Fruit fly (Drosophila melanogaster) whole organism, prepupa: Measurements from ENCODE around the gene Met.

ENCODE experiments used
- Blimp-1 ChIP-seq: fragments of 200-800 bp; sonication (Bioruptor generic); optimal IDR thresholded peaks from 3 replicates; lab custom pipeline; 2017; ENCODE audit warnings: missing biosample characterization, missing genetic modification characterization, mild to moderate bottlenecking, moderate library complexity, missing genetic modification reagents
- CG10669 ChIP-seq: fragments of 200-800 bp; sonication (Bioruptor generic); optimal IDR thresholded peaks from 3 replicates; lab custom pipeline; 2018; ENCODE audit warnings: missing biosample characterization, mild to moderate bottlenecking, missing genetic modification characterization, moderate library complexity
- CG11762 ChIP-seq: fragments of 200-800 bp; sonication (Bioruptor generic); optimal IDR thresholded peaks from 3 replicates; lab custom pipeline; 2016; ENCODE audit warnings: missing biosample characterization, missing genetic modification characterization; ENCODE audit not compliant: insufficient read depth
- CG11902 ChIP-seq: fragments of 200-800 bp; sonication (Bioruptor generic); optimal IDR thresholded peaks from 3 replicates; lab custom pipeline; 2016; ENCODE audit warnings: missing biosample characterization, missing genetic modification characterization
- CG15336 ChIP-seq: fragments of 200-800 bp; sonication (Bioruptor generic); IDR thresholded peaks from 2 replicates; pipeline ENCODE4 v1.3.6; 2022; ENCODE audit warnings: missing biosample characterization, missing genetic modification characterization
- CG1621 ChIP-seq: fragments of 200-800 bp; sonication (Bioruptor generic); optimal IDR thresholded peaks from 3 replicates; lab custom pipeline; 2018; ENCODE audit warnings: missing biosample characterization, mild to moderate bottlenecking, missing genetic modification characterization
- CG3032 ChIP-seq: fragments of 200-800 bp; optimal IDR thresholded peaks from 2 replicates; lab custom pipeline; 2019; ENCODE audit warnings: missing biosample characterization, mild to moderate bottlenecking, missing genetic modification characterization, moderate library complexity
- CG31627 ChIP-seq: fragments of 200-800 bp; sonication (Bioruptor generic); optimal IDR thresholded peaks from 3 replicates; lab custom pipeline; 2016; ENCODE audit warnings: missing biosample characterization, missing genetic modification characterization
- CG32006 ChIP-seq: fragments of 200-800 bp; sonication (Bioruptor generic); optimal IDR thresholded peaks from 3 replicates; lab custom pipeline; 2017; ENCODE audit warnings: missing biosample characterization, mild to moderate bottlenecking, missing genetic modification characterization
- CG3919 ChIP-seq: fragments of 200-800 bp; sonication (Bioruptor generic); optimal IDR thresholded peaks from 3 replicates; lab custom pipeline; 2016; ENCODE audit warnings: missing biosample characterization, missing genetic modification characterization
- CG6163 ChIP-seq: fragments of 200-800 bp; sonication (Bioruptor generic); IDR thresholded peaks from 3 replicates; pipeline ENCODE4 v1.3.6; 2022; ENCODE audit warnings: missing biosample characterization, missing genetic modification characterization
- CG6276 ChIP-seq: fragments of 200-800 bp; sonication (Bioruptor generic); optimal IDR thresholded peaks from 2 replicates; lab custom pipeline; 2017; ENCODE audit warnings: missing biosample characterization, mild to moderate bottlenecking, missing genetic modification characterization
- CG6792 ChIP-seq: fragments of 200-800 bp; sonication (Bioruptor generic); optimal IDR thresholded peaks from 3 replicates; lab custom pipeline; 2016; ENCODE audit warnings: missing biosample characterization, missing genetic modification characterization
- CG8319 ChIP-seq: fragments of 200-800 bp; sonication (Bioruptor generic); optimal IDR thresholded peaks from 3 replicates; lab custom pipeline; 2016; ENCODE audit warnings: missing biosample characterization, missing genetic modification characterization
- CG8632 ChIP-seq: fragments of 200-800 bp; sonication (Bioruptor generic); optimal IDR thresholded peaks from 3 replicates; lab custom pipeline; 2016; ENCODE audit warnings: missing biosample characterization, missing genetic modification characterization
- CG9139 ChIP-seq: fragments of 200-800 bp; sonication (Bioruptor generic); optimal IDR thresholded peaks from 3 replicates; lab custom pipeline; 2017; ENCODE audit warnings: missing biosample characterization, mild to moderate bottlenecking, missing genetic modification characterization
- Eip75B ChIP-seq: fragments of 200-800 bp; sonication (Bioruptor generic); optimal IDR thresholded peaks from 3 replicates; lab custom pipeline; 2016; ENCODE audit warnings: missing biosample characterization, missing genetic modification characterization
- Eip78C ChIP-seq: fragments of 200-800 bp; sonication (Bioruptor generic); peaks from one replicate; lab custom pipeline; 2016; ENCODE audit warnings: missing biosample characterization, missing genetic modification characterization
- Eip93F ChIP-seq: fragments of 200-800 bp; sonication (Bioruptor generic); optimal IDR thresholded peaks from 2 replicates; lab custom pipeline; 2016; ENCODE audit warnings: missing biosample characterization, mild to moderate bottlenecking, missing genetic modification characterization
- Ets21C ChIP-seq: fragments of 200-800 bp; sonication (Bioruptor generic); optimal IDR thresholded peaks from 3 replicates; lab custom pipeline; 2016; ENCODE audit warnings: missing biosample characterization, missing genetic modification characterization
- Ets96B ChIP-seq: fragments of 200-800 bp; optimal IDR thresholded peaks from 2 replicates; lab custom pipeline; 2019; ENCODE audit warnings: missing biosample characterization, mild to moderate bottlenecking, missing genetic modification characterization, moderate library complexity
- Gug ChIP-seq: fragments of 200-800 bp; sonication (Bioruptor generic); IDR thresholded peaks from 2 replicates; pipeline ENCODE4 v1.3.6; 2022; ENCODE audit warnings: missing biosample characterization, missing genetic modification characterization
- Hr38 ChIP-seq: sonication (Bioruptor generic); optimal IDR thresholded peaks from 2 replicates; lab custom pipeline; 2016; ENCODE audit warnings: missing biosample characterization, missing genetic modification characterization
- Hr39 ChIP-seq: fragments of 200-800 bp; sonication (Bioruptor generic); optimal IDR thresholded peaks from 2 replicates; lab custom pipeline; 2016; ENCODE audit warnings: missing biosample characterization, missing genetic modification characterization
- Hr4 ChIP-seq: fragments of 200-800 bp; sonication (Bioruptor generic); optimal IDR thresholded peaks from 3 replicates; lab custom pipeline; 2016; ENCODE audit warnings: missing biosample characterization, missing genetic modification characterization
- Lpt ChIP-seq: fragments of 200-800 bp; sonication (Bioruptor generic); optimal IDR thresholded peaks from 3 replicates; lab custom pipeline; 2016; ENCODE audit warnings: missing biosample characterization, missing genetic modification characterization
- Met ChIP-seq: fragments of 200-800 bp; sonication (Bioruptor generic); optimal IDR thresholded peaks from 3 replicates; lab custom pipeline; 2016; ENCODE audit warnings: missing biosample characterization, missing genetic modification characterization
- OdsH ChIP-seq: fragments of 200-800 bp; sonication (Bioruptor generic); optimal IDR thresholded peaks from 3 replicates; lab custom pipeline; 2016; ENCODE audit warnings: missing biosample characterization, missing genetic modification characterization
- Smox ChIP-seq: fragments of 200-800 bp; sonication (Bioruptor generic); optimal IDR thresholded peaks from 3 replicates; lab custom pipeline; 2016; ENCODE audit warnings: missing biosample characterization, missing genetic modification characterization
- Sox14 ChIP-seq: fragments of 200-800 bp; sonication (Bioruptor generic); optimal IDR thresholded peaks from 3 replicates; lab custom pipeline; 2016; ENCODE audit warnings: missing biosample characterization, missing genetic modification characterization
- achi ChIP-seq: fragments of 200-800 bp; sonication (Bioruptor generic); optimal IDR thresholded peaks from 3 replicates; lab custom pipeline; 2016; ENCODE audit warnings: missing biosample characterization, missing genetic modification characterization
- acj6 ChIP-seq: fragments of 200-800 bp; sonication (Bioruptor generic); optimal IDR thresholded peaks from 3 replicates; lab custom pipeline; 2016; ENCODE audit warnings: missing biosample characterization, missing genetic modification characterization
- cyc ChIP-seq: fragments of 200-800 bp; sonication (Bioruptor generic); optimal IDR thresholded peaks from 3 replicates; lab custom pipeline; 2016; ENCODE audit warnings: missing biosample characterization, missing genetic modification characterization
- dac ChIP-seq: fragments of 200-800 bp; sonication (Bioruptor generic); optimal IDR thresholded peaks from 2 replicates; lab custom pipeline; 2017; ENCODE audit warnings: missing biosample characterization, mild to moderate bottlenecking, missing genetic modification characterization
- dsx ChIP-seq: fragments of 200-800 bp; optimal IDR thresholded peaks from 3 replicates; lab custom pipeline; 2019; ENCODE audit warnings: missing biosample characterization, mild to moderate bottlenecking, missing genetic modification characterization, moderate library complexity; ENCODE audit not compliant: poor library complexity, severe bottlenecking
- eg ChIP-seq: fragments of 200-800 bp; sonication (Bioruptor generic); IDR thresholded peaks from 3 replicates; pipeline ENCODE4 v1.3.6; 2022; ENCODE audit warnings: missing biosample characterization, missing genetic modification characterization
- esn ChIP-seq: fragments of 200-800 bp; sonication (Bioruptor generic); optimal IDR thresholded peaks from 2 replicates; lab custom pipeline; 2016; ENCODE audit warnings: missing biosample characterization, mild to moderate bottlenecking, missing genetic modification characterization, moderate library complexity
- fd85E ChIP-seq: fragments of 200-800 bp; sonication (Bioruptor generic); optimal IDR thresholded peaks from 3 replicates; lab custom pipeline; 2016; ENCODE audit warnings: missing biosample characterization, missing genetic modification characterization
- fkh ChIP-seq: fragments of 200-800 bp; sonication (Bioruptor generic); optimal IDR thresholded peaks from 3 replicates; lab custom pipeline; 2017; ENCODE audit warnings: missing biosample characterization, mild to moderate bottlenecking, missing genetic modification characterization, moderate library complexity
- pdm3 ChIP-seq: fragments of 200-800 bp; sonication (Bioruptor generic); optimal IDR thresholded peaks from 3 replicates; lab custom pipeline; 2016; ENCODE audit warnings: missing biosample characterization, missing genetic modification characterization
- spab ChIP-seq: fragments of 200-800 bp; sonication (Bioruptor generic); optimal IDR thresholded peaks from 2 replicates; lab custom pipeline; 2017; ENCODE audit warnings: missing biosample characterization, mild to moderate bottlenecking, missing genetic modification characterization, missing genetic modification reagents
- ss ChIP-seq, 2 experiments: fragments of 200-800 bp; sonication (Bioruptor generic); optimal IDR thresholded peaks; 2 replicates in 1 of 2; 3 replicates in 1 of 2; lab custom pipeline; 2017 to 2018; ENCODE audit warnings: mild to moderate bottlenecking in 2 of 2, missing biosample characterization in 2 of 2, missing genetic modification characterization in 2 of 2, moderate library complexity in 1 of 2
- svp ChIP-seq: fragments of 200-800 bp; sonication (Bioruptor generic); peaks from one replicate; lab custom pipeline; 2016; ENCODE audit warnings: missing biosample characterization, missing genetic modification characterization
- vri ChIP-seq: fragments of 200-800 bp; sonication (Bioruptor generic); optimal IDR thresholded peaks from 3 replicates; lab custom pipeline; 2016; ENCODE audit warnings: missing biosample characterization, mild to moderate bottlenecking, missing genetic modification characterization

Gene Met

dm6 chrX:11576540-11576939, 39.4 kb upstream of the Met start, which contains the start of gene CG11695 (continued):
- TF ChIP-seq spab (GFP tag; lab: Kevin White, UChicago) = no peak
- peak; percentile 42 for TF ChIP-seq CG1621
- peak; percentile 67 for TF ChIP-seq CG31627 (GFP tag; lab: Kevin White, UChicago)
- peak; percentile 52 for TF ChIP-seq dsx
- peak; percentile 32; the same call in 1 of the 2 replicates for TF ChIP-seq Gug (GFP tag; lab: Robert Waterston, UW)
- TF ChIP-seq fkh (GFP tag; lab: Kevin White, UChicago) = peak; percentile 77
- peak; percentile 63 for TF ChIP-seq Hr4 (GFP tag; lab: Kevin White, UChicago)
- peak; percentile 74 for TF ChIP-seq esn (GFP tag; lab: Kevin White, UChicago)
- peak; percentile 61 for TF ChIP-seq Smox (GFP tag; lab: Kevin White, UChicago)
- peak; percentile 64 for TF ChIP-seq Hr39 (GFP tag; lab: Kevin White, UChicago)
- TF ChIP-seq CG8319 (GFP tag; lab: Kevin White, UChicago) = no peak
- TF ChIP-seq CG9139 (GFP tag; lab: Kevin White, UChicago) = peak; percentile 4
- peak; percentile 44 to 72 for TF ChIP-seq ss (GFP tag; optimal IDR thresholded peaks at IDR 0.05; lab: Kevin White, UChicago)
- peak; percentile 84 for TF ChIP-seq svp (GFP tag; lab: Kevin White, UChicago)
- peak; percentile 55 for TF ChIP-seq CG15336 (GFP tag; lab: Robert Waterston, UW)
- TF ChIP-seq Ets21C (GFP tag; lab: Kevin White, UChicago) = peak; percentile 30
- no peak for TF ChIP-seq Blimp-1 (GFP tag; lab: Kevin White, UChicago)
- no peak for TF ChIP-seq Hr38
- no peak for TF ChIP-seq fd85E (GFP tag; lab: Kevin White, UChicago)
- TF ChIP-seq Lpt (GFP tag; lab: Kevin White, UChicago) = peak; percentile 49
- TF ChIP-seq acj6 (GFP tag; lab: Kevin White, UChicago) = peak; percentile 71
- peak; percentile 82 for TF ChIP-seq Eip78C
- TF ChIP-seq vri = no peak
- peak; percentile 62 for TF ChIP-seq CG10669 (GFP tag; lab: Kevin White, UChicago)
- peak; percentile 48 for TF ChIP-seq CG11902 (GFP tag; lab: Kevin White, UChicago)
- no peak for TF ChIP-seq Eip93F (GFP tag; lab: Kevin White, UChicago)
- peak; percentile 64 for TF ChIP-seq Ets96B (tag; lab: Kevin White, UChicago)
- peak; percentile 44 for TF ChIP-seq dac (GFP tag; lab: Kevin White, UChicago)
- peak; percentile 65 for TF ChIP-seq achi (GFP tag; lab: Kevin White, UChicago)
- TF ChIP-seq CG32006 (GFP tag; lab: Kevin White, UChicago) = peak; percentile 74

- TF ChIP-seq CG10669 (GFP tag; lab: Kevin White, UChicago) (no peak), Eip93F (GFP tag; lab: Kevin White, UChicago) (no peak), Hr4 (GFP tag; lab: Kevin White, UChicago) (no peak), CG32006 (GFP tag; lab: Kevin White, UChicago) (no peak), Met (no peak), ss (GFP tag; optimal IDR thresholded peaks at IDR 0.05; lab: Kevin White, UChicago) (no peak), cyc (GFP tag; lab: Kevin White, UChicago) (no peak), Blimp-1 (GFP tag; lab: Kevin White, UChicago) (no peak), Eip78C (peak; percentile 31), eg (0 out of 3 replicates have a peak, but pooled peaks have one; percentile 19), Sox14 (no peak), spab (GFP tag; lab: Kevin White, UChicago) (no peak), CG8632 (GFP tag; lab: Kevin White, UChicago) (no peak), Hr38 (no peak), CG9139 (GFP tag; lab: Kevin White, UChicago) (no peak), fkh (GFP tag; lab: Kevin White, UChicago) (no peak)
These were observed 37.1 kb upstream of the Met start for dm6 chrX:11578841-11579240.

- TF ChIP-seq CG6792 (GFP tag; lab: Kevin White, UChicago) (peak; percentile 53), CG3032 (tag; lab: Kevin White, UChicago) (peak; percentile 45), Eip78C (peak; percentile 80), CG6276 (no peak), CG15336 (GFP tag; lab: Robert Waterston, UW) (0 out of 2 replicates have a peak, but pooled peaks have one; percentile 33), CG6163 (GFP tag; lab: Robert Waterston, UW) (peak; percentile 48; the same call in 1 of the 3 replicates), CG3919 (peak; percentile 47), acj6 (GFP tag; lab: Kevin White, UChicago) (peak; percentile 63), CG11762 (GFP tag; lab: Kevin White, UChicago) (peak; percentile 39), pdm3 (GFP tag; lab: Kevin White, UChicago) (peak; percentile 71), Hr4 (GFP tag; lab: Kevin White, UChicago) (peak; percentile 52), OdsH (peak; percentile 69), Smox (GFP tag; lab: Kevin White, UChicago) (peak; percentile 46), CG31627 (GFP tag; lab: Kevin White, UChicago) (peak; percentile 75), Eip75B (GFP tag; lab: Kevin White, UChicago) (peak; percentile 63), svp (GFP tag; lab: Kevin White, UChicago) (peak; percentile 43), Hr38 (no peak), eg (peak; percentile 39; the same call in 1 of the 3 replicates), achi (GFP tag; lab: Kevin White, UChicago) (peak; percentile 56), spab (GFP tag; lab: Kevin White, UChicago) (no peak)
These were observed 35.6 kb upstream of the Met start, which contains the start of gene nod for dm6 chrX:11580200-11580840. nod (plus strand) TSS chrX:11580772.
